Worm (Caenorhabditis elegans): ENCODE data around the gene F35F10.13.

F35F10.13 gene

DNA sequence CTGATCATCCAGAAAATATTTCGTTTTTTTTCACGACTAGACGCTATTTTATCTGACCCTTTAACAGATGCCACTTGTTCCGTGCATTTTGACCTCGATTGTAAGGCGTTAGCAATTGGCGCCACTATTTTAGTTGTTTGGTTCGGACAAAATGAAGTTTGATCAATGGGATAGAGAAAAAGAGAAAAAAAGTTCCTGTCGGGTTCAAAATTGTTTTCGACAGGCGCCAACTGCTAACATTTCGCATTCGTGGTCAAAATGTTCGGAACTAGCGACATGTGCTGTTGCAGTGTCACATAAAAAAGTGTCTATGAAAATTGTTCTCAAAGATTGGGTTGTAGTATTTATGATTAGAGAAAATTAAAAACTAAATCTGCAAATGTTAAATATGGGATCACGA, 28.6 kb upstream of the F35F10.13 start:
- TF ChIP-seq ceh-45 (GFP tag; IDR thresholded peaks at IDR 0.05) = no peak
- TF ChIP-seq sox-2 (GFP tag; IDR thresholded peaks at IDR 0.05) = no peak
- TF ChIP-seq ceh-24 (tag; optimal IDR thresholded peaks at IDR 0.05) = no peak
- no peak for TF ChIP-seq ttx-3 (tag; optimal IDR thresholded peaks at IDR 0.05)
- TF ChIP-seq hlh-13 (GFP tag; optimal IDR thresholded peaks at IDR 0.05) = no peak
- no peak for TF ChIP-seq ceh-2 (tag; optimal IDR thresholded peaks at IDR 0.05)
- TF ChIP-seq pros-1 (tag; optimal IDR thresholded peaks at IDR 0.05) = no peak
- no peak for TF ChIP-seq T23F11.4 (GFP tag; optimal IDR thresholded peaks at IDR 0.05)
- TF ChIP-seq ets-4 (tag; optimal IDR thresholded peaks at IDR 0.05) = no peak
- TF ChIP-seq F13H6.1 (tag; optimal IDR thresholded peaks at IDR 0.05) = no peak
- no peak for TF ChIP-seq nhr-11 (tag; optimal IDR thresholded peaks at IDR 0.05)
- TF ChIP-seq nfya-1 (tag; optimal IDR thresholded peaks at IDR 0.05) = no peak
- no peak for TF ChIP-seq ceh-30 (tag; optimal IDR thresholded peaks at IDR 0.05)
- TF ChIP-seq unc-42 (tag; optimal IDR thresholded peaks at IDR 0.05) = no peak
- TF ChIP-seq ceh-48 (tag; optimal IDR thresholded peaks at IDR 0.05) = no peak
- TF ChIP-seq ceh-18 (tag; optimal IDR thresholded peaks at IDR 0.05) = no peak
- TF ChIP-seq tbx-2 (tag; optimal IDR thresholded peaks at IDR 0.05) = no peak
- no peak for TF ChIP-seq npax-4 (tag; optimal IDR thresholded peaks at IDR 0.05)
- TF ChIP-seq dve-1 (tag; optimal IDR thresholded peaks at IDR 0.05) = no peak
- TF ChIP-seq unc-3 (GFP tag; conservative IDR thresholded peaks at IDR 0.05) = no peak
- TF ChIP-seq unc-3 (tag; optimal IDR thresholded peaks at IDR 0.05) = no peak

DNA sequence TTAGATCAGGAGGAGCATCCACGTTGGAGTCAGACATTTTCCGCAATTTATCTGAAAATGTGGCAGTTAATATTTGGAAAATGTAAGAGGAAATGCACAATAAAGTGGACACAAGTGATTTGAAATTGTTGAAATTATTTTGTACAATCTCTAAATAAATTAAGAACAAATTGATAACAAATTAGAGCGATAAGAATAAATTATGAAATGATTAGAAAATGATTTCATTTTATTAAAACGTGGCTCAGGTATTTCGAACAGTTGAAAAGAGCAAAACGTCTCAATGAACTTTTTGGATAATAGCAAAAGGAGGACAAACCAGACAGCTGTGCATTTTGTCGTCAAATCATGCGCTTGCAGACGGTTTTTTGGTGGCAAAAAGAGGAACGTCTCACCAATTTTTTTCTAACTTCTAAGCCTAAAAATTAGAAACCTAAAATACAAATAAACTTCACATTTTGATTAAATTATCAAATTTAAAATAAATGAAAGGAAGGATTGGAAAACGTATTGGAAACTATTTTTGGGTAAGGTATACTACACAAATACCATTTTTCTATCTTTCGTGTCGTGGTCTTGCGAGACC, 27.7 kb upstream of the F35F10.13 start, which contains the start of gene fbxa-65:
Gene fbxa-65 (minus strand): TSS at position 51 of the 586 bp plus-strand sequence.
- TF ChIP-seq fkh-6 (tag; optimal IDR thresholded peaks at IDR 0.05) (no peak), hlh-6 (tag; optimal IDR thresholded peaks at IDR 0.05) (no peak), nhr-232 (tag; optimal IDR thresholded peaks at IDR 0.05) (no peak), tbx-7 (tag; optimal IDR thresholded peaks at IDR 0.05) (no peak), hlh-8 (tag; optimal IDR thresholded peaks at IDR 0.05) (no peak), K02D7.2 (tag; optimal IDR thresholded peaks at IDR 0.05) (no peak), ceh-31 (tag; optimal IDR thresholded peaks at IDR 0.05) (no peak), T23F11.4 (GFP tag; optimal IDR thresholded peaks at IDR 0.05) (no peak), eyg-1 (tag; optimal IDR thresholded peaks at IDR 0.05) (no peak), ttx-3 (tag; optimal IDR thresholded peaks at IDR 0.05) (no peak), sdc-2 (tag; optimal IDR thresholded peaks at IDR 0.05) (no peak), madf-2 (tag; optimal IDR thresholded peaks at IDR 0.05) (no peak), dmd-4 (tag; optimal IDR thresholded peaks at IDR 0.05; ENCODE audit: borderline replicate concordance) (no peak), odd-2 (tag; optimal IDR thresholded peaks at IDR 0.05) (no peak), ceh-22 (tag; optimal IDR thresholded peaks at IDR 0.05) (no peak), ceh-24 (tag; optimal IDR thresholded peaks at IDR 0.05) (no peak), ets-4 (tag; optimal IDR thresholded peaks at IDR 0.05) (no peak), ceh-48 (tag; optimal IDR thresholded peaks at IDR 0.05) (no peak), ceh-6 (GFP tag; optimal IDR thresholded peaks at IDR 0.05) (no peak)

DNA sequence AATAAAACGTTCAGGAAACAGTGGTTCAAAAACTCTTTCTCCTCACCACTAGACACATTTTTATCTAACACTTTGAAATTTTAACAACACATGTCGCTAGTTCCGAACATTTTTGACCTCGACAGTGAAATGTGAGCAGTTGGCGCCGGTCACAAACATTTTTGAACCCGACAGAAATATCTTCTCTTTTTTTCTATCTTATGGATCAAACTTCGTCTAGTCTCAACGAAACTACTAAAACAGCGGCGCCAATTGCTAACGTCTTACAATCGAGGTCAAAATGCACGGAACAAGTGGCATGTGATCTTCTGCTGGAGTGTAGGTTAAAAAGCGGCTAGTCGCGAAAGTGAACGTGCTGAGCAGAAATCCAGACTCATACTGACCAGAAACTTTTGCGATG, 25.1 kb upstream of the F35F10.13 start:
- TF ChIP-seq ceh-2 (tag; optimal IDR thresholded peaks at IDR 0.05) (no peak), sdc-2 (tag; optimal IDR thresholded peaks at IDR 0.05) (no peak), dmd-4 (tag; optimal IDR thresholded peaks at IDR 0.05; ENCODE audit: borderline replicate concordance) (no peak), ceh-34 (tag; optimal IDR thresholded peaks at IDR 0.05) (no peak), ama-1 (optimal IDR thresholded peaks at IDR 0.05) (no peak), ceh-22 (tag; optimal IDR thresholded peaks at IDR 0.05) (no peak), pqm-1 (tag; optimal IDR thresholded peaks at IDR 0.05) (no peak), sox-4 (tag; optimal IDR thresholded peaks at IDR 0.05) (no peak), ref-2 (tag; optimal IDR thresholded peaks at IDR 0.05) (no peak), K02D7.2 (tag; optimal IDR thresholded peaks at IDR 0.05) (no peak), Y22D7AL.16 (tag; optimal IDR thresholded peaks at IDR 0.05) (no peak), eyg-1 (tag; optimal IDR thresholded peaks at IDR 0.05) (no peak), ceh-31 (tag; optimal IDR thresholded peaks at IDR 0.05) (no peak), madf-2 (tag; optimal IDR thresholded peaks at IDR 0.05) (no peak), nhr-232 (tag; optimal IDR thresholded peaks at IDR 0.05) (no peak), ceh-18 (tag; optimal IDR thresholded peaks at IDR 0.05) (no peak), pax-1 (tag; optimal IDR thresholded peaks at IDR 0.05) (no peak)
